Fruit fly (Drosophila melanogaster) whole organism, embryonic: Measurements from ENCODE around the gene CG12723.

Experiments used
- Blimp-1 ChIP-seq: fragments of 200-800 bp; sonication (Bioruptor generic); optimal IDR thresholded peaks from 3 replicates; lab custom pipeline; 2018; ENCODE audit warnings: missing biosample characterization, missing genetic modification characterization, mild to moderate bottlenecking, moderate library complexity, missing genetic modification reagents
- CG10267 ChIP-seq: fragments of 200-800 bp; sonication (Bioruptor generic); optimal IDR thresholded peaks from 2 replicates; lab custom pipeline; 2018; ENCODE audit warnings: missing biosample characterization, mild to moderate bottlenecking, missing genetic modification characterization, moderate library complexity
- CG11560 ChIP-seq: fragments of 200-800 bp; sonication (Bioruptor generic); IDR thresholded peaks from 3 replicates; pipeline ENCODE4 v1.3.6; 2022; ENCODE audit warnings: missing biosample characterization, missing genetic modification characterization
- CG11695 ChIP-seq: fragments of 200-800 bp; sonication (Bioruptor generic); IDR thresholded peaks from 3 replicates; pipeline ENCODE4 v1.3.6; 2022; ENCODE audit warnings: missing biosample characterization, missing genetic modification characterization
- CG12071 ChIP-seq: fragments of 200-800 bp; sonication (Bioruptor generic); optimal IDR thresholded peaks from 3 replicates; lab custom pipeline; 2018; ENCODE audit warnings: missing biosample characterization, mild to moderate bottlenecking, missing genetic modification characterization
- CG12942 ChIP-seq: fragments of 200-800 bp; sonication (Bioruptor generic); optimal IDR thresholded peaks from 3 replicates; lab custom pipeline; 2016; ENCODE audit warnings: missing biosample characterization, missing genetic modification characterization
- CG13123 ChIP-seq: fragments of 200-800 bp; sonication (Bioruptor generic); optimal IDR thresholded peaks from 2 replicates; lab custom pipeline; 2016; ENCODE audit warnings: missing biosample characterization, missing genetic modification characterization
- CG14965 ChIP-seq: fragments of 200-800 bp; sonication (Bioruptor generic); optimal IDR thresholded peaks from 2 replicates; lab custom pipeline; 2016; ENCODE audit warnings: missing biosample characterization, missing genetic modification characterization, borderline replicate concordance
- CG15601 ChIP-seq: fragments of 200-800 bp; sonication (Bioruptor generic); optimal IDR thresholded peaks from 3 replicates; lab custom pipeline; 2019; ENCODE audit warnings: missing biosample characterization, mild to moderate bottlenecking, missing genetic modification characterization, moderate library complexity
- CG1647 ChIP-seq: fragments of 200-800 bp; sonication (Bioruptor generic); optimal IDR thresholded peaks from 3 replicates; lab custom pipeline; 2016; ENCODE audit warnings: missing biosample characterization, missing genetic modification characterization
- CG16815 ChIP-seq: fragments of 200-800 bp; sonication (Bioruptor generic); optimal IDR thresholded peaks from 3 replicates; lab custom pipeline; 2017; ENCODE audit warnings: missing biosample characterization, mild to moderate bottlenecking, missing genetic modification characterization
- CG18262 ChIP-seq: fragments of 200-800 bp; optimal IDR thresholded peaks from 3 replicates; lab custom pipeline; 2019; ENCODE audit warnings: missing biosample characterization, mild to moderate bottlenecking, missing genetic modification characterization, moderate library complexity
- CG2712 ChIP-seq: fragments of 200-800 bp; optimal IDR thresholded peaks from 3 replicates; lab custom pipeline; 2019; ENCODE audit warnings: missing biosample characterization, mild to moderate bottlenecking, missing genetic modification characterization, moderate library complexity
- CG33213 ChIP-seq: fragments of 200-800 bp; sonication (Bioruptor generic); optimal IDR thresholded peaks from 3 replicates; lab custom pipeline; 2016; ENCODE audit warnings: missing biosample characterization, missing genetic modification characterization
- CG34422 ChIP-seq: fragments of 200-800 bp; sonication (Bioruptor generic); IDR thresholded peaks from 3 replicates; pipeline ENCODE4 v1.3.6; 2022; ENCODE audit warnings: missing biosample characterization, missing genetic modification characterization
- CG4404 ChIP-seq: fragments of 200-800 bp; sonication (Bioruptor generic); IDR thresholded peaks from 2 replicates; pipeline ENCODE4 v1.3.6; 2022; ENCODE audit warnings: missing biosample characterization, missing genetic modification characterization
- CG6813 ChIP-seq: fragments of 200-800 bp; sonication (Bioruptor generic); optimal IDR thresholded peaks from 2 replicates; lab custom pipeline; 2017; ENCODE audit warnings: missing biosample characterization, missing genetic modification characterization, mild to moderate bottlenecking, moderate library complexity, missing genetic modification reagents
- CG7271 ChIP-seq: fragments of 200-800 bp; sonication (Bioruptor generic); optimal IDR thresholded peaks from 2 replicates; lab custom pipeline; 2018; ENCODE audit warnings: missing biosample characterization, mild to moderate bottlenecking, missing genetic modification characterization, moderate library complexity
- CG8290 ChIP-seq, 3 experiments: fragments of 200-800 bp; sonication (Bioruptor generic); optimal IDR thresholded peaks; 2 replicates each; lab custom pipeline; 2016 to 2019; ENCODE audit warnings: missing biosample characterization in 3 of 3, missing genetic modification characterization in 3 of 3, mild to moderate bottlenecking in 2 of 3, moderate library complexity in 1 of 3
- D19A ChIP-seq: fragments of 200-800 bp; optimal IDR thresholded peaks from 3 replicates; lab custom pipeline; 2019; ENCODE audit warnings: missing biosample characterization, mild to moderate bottlenecking, missing genetic modification characterization, moderate library complexity
- Dfd ChIP-seq, 2 experiments: fragments of >200 bp; optimal IDR thresholded peaks; 2 replicates each; lab custom pipeline; 2017; ENCODE audit warnings: missing biosample characterization in 2 of 2, missing genetic modification characterization in 2 of 2
- H2.0 ChIP-seq: fragments of 200-800 bp; sonication (Bioruptor generic); IDR thresholded peaks from 2 replicates; pipeline ENCODE4 v1.3.6; 2022; ENCODE audit warnings: missing biosample characterization, missing genetic modification characterization
- Hr3 ChIP-seq: fragments of 200-800 bp; sonication (Bioruptor generic); optimal IDR thresholded peaks from 3 replicates; lab custom pipeline; 2016; ENCODE audit warnings: missing biosample characterization, missing genetic modification characterization
- Kr ChIP-seq: fragments of 200-800 bp; sonication (Bioruptor generic); optimal IDR thresholded peaks from 2 replicates; lab custom pipeline; 2017; ENCODE audit warnings: missing biosample characterization, mild to moderate bottlenecking, missing genetic modification characterization
- Lim3 ChIP-seq: fragments of 200-800 bp; sonication (Bioruptor generic); IDR thresholded peaks from 2 replicates; pipeline ENCODE4 v1.3.6; 2022; ENCODE audit warnings: missing biosample characterization, missing genetic modification characterization
- Stat92E ChIP-seq, 3 experiments: fragments of >200 bp in 2 of 3; fragments of 200-800 bp in 1 of 3; sonication (Bioruptor generic) in 1 of 3; optimal IDR thresholded peaks; 2 replicates each; lab custom pipeline; 2017 to 2019; ENCODE audit warnings: missing biosample characterization in 3 of 3, missing genetic modification characterization in 3 of 3, mild to moderate bottlenecking in 1 of 3, moderate library complexity in 1 of 3
- cas ChIP-seq: fragments of 200-800 bp; sonication (Bioruptor generic); IDR thresholded peaks from 2 replicates; pipeline ENCODE4 v1.3.6; 2022; ENCODE audit warnings: missing biosample characterization, missing genetic modification characterization
- cg ChIP-seq: fragments of 200-800 bp; sonication (Bioruptor generic); optimal IDR thresholded peaks from 3 replicates; lab custom pipeline; 2019; ENCODE audit warnings: missing biosample characterization, mild to moderate bottlenecking, missing genetic modification characterization, moderate library complexity
- crol ChIP-seq: fragments of 200-800 bp; sonication (Bioruptor generic); IDR thresholded peaks from 2 replicates; pipeline ENCODE4 v1.3.6; 2022; ENCODE audit warnings: missing biosample characterization, missing genetic modification characterization
- crp ChIP-seq, 2 experiments: fragments of 200-800 bp; sonication (Bioruptor generic); optimal IDR thresholded peaks; 2 replicates in 1 of 2; 3 replicates in 1 of 2; lab custom pipeline; 2017; ENCODE audit warnings: missing biosample characterization in 2 of 2, missing genetic modification characterization in 2 of 2, mild to moderate bottlenecking in 1 of 2, moderate library complexity in 1 of 2
- dati ChIP-seq: fragments of 200-800 bp; sonication (Bioruptor generic); IDR thresholded peaks from 2 replicates; pipeline ENCODE4 v1.3.6; 2022; ENCODE audit warnings: missing biosample characterization, missing genetic modification characterization
- emc ChIP-seq: fragments of 200-800 bp; sonication (Bioruptor generic); optimal IDR thresholded peaks from 2 replicates; lab custom pipeline; 2016; ENCODE audit warnings: missing biosample characterization, missing genetic modification characterization
- esg ChIP-seq: fragments of 200-800 bp; sonication (Bioruptor generic); conservative IDR thresholded peaks from 2 replicates; pipeline ENCODE4 v1.3.6; 2022; ENCODE audit warnings: missing biosample characterization, missing genetic modification characterization
- eyg ChIP-seq: fragments of 200-800 bp; sonication (Bioruptor generic); optimal IDR thresholded peaks from 3 replicates; lab custom pipeline; 2016; ENCODE audit warnings: missing biosample characterization, missing genetic modification characterization
- gem ChIP-seq: fragments of 200-800 bp; sonication (Bioruptor generic); optimal IDR thresholded peaks from 2 replicates; lab custom pipeline; 2019; ENCODE audit warnings: missing biosample characterization, mild to moderate bottlenecking, missing genetic modification characterization, moderate library complexity
- gfzf ChIP-seq: fragments of 200-800 bp; sonication (Bioruptor generic); optimal IDR thresholded peaks from 2 replicates; lab custom pipeline; 2016; ENCODE audit warnings: missing biosample characterization, mild to moderate bottlenecking, missing genetic modification characterization, moderate library complexity
- gsb ChIP-seq: fragments of 200-800 bp; sonication (Bioruptor generic); IDR thresholded peaks from 2 replicates; pipeline ENCODE4 v1.3.6; 2022; ENCODE audit warnings: missing biosample characterization, missing genetic modification characterization
- gsb-n ChIP-seq: fragments of 200-800 bp; sonication (Bioruptor generic); optimal IDR thresholded peaks from 3 replicates; lab custom pipeline; 2018; ENCODE audit warnings: missing biosample characterization, mild to moderate bottlenecking, missing genetic modification characterization
- mirr ChIP-seq: fragments of 200-800 bp; sonication (Bioruptor generic); optimal IDR thresholded peaks from 3 replicates; lab custom pipeline; 2018; ENCODE audit warnings: missing biosample characterization, mild to moderate bottlenecking, missing genetic modification characterization
- nmo ChIP-seq: fragments of 200-800 bp; sonication (Bioruptor generic); optimal IDR thresholded peaks from 2 replicates; lab custom pipeline; 2018; ENCODE audit warnings: missing biosample characterization, mild to moderate bottlenecking, missing genetic modification characterization, moderate library complexity
- pan ChIP-seq, 4 experiments: fragments of >200 bp in 3 of 4; fragments of 200-800 bp in 1 of 4; sonication (Bioruptor generic) in 1 of 4; optimal IDR thresholded peaks in 3 of 4; IDR thresholded peaks in 1 of 4; 2 replicates each; pipeline versions ENCODE4 v1.3.6 to Lab custom; 2017 to 2022; ENCODE audit warnings: missing biosample characterization in 2 of 4, missing genetic modification characterization in 2 of 4, mixed read lengths in 1 of 4
- salm ChIP-seq: fragments of 200-800 bp; sonication (Bioruptor generic); optimal IDR thresholded peaks from 2 replicates; lab custom pipeline; 2018; ENCODE audit warnings: missing biosample characterization, mild to moderate bottlenecking, missing genetic modification characterization
- schlank ChIP-seq: fragments of 200-800 bp; sonication (Bioruptor generic); optimal IDR thresholded peaks from 2 replicates; lab custom pipeline; 2018; ENCODE audit warnings: missing biosample characterization, mild to moderate bottlenecking, missing genetic modification characterization
- sisA ChIP-seq: fragments of 200-800 bp; sonication (Bioruptor generic); IDR thresholded peaks from 2 replicates; pipeline ENCODE4 v1.3.6; 2022; ENCODE audit warnings: missing biosample characterization, missing genetic modification characterization
- sna ChIP-seq: fragments of 200-800 bp; sonication (Bioruptor generic); IDR thresholded peaks from 2 replicates; pipeline ENCODE4 v1.3.6; 2022; ENCODE audit warnings: missing biosample characterization, missing genetic modification characterization; ENCODE audit not compliant: partially characterized antibody
- stwl ChIP-seq: fragments of 200-800 bp; sonication (Bioruptor generic); optimal IDR thresholded peaks from 3 replicates; lab custom pipeline; 2018; ENCODE audit warnings: missing biosample characterization, mild to moderate bottlenecking, missing genetic modification characterization, moderate library complexity
- zfh2 ChIP-seq: fragments of 200-800 bp; sonication (Bioruptor generic); optimal IDR thresholded peaks from 2 replicates; lab custom pipeline; 2016; ENCODE audit warnings: missing biosample characterization, missing genetic modification characterization

The CG12723 gene

dm6 chrX:13232406-13233195, 40.9 kb upstream of the CG12723 start (continued):
- TF ChIP-seq emc (GFP tag; lab: Kevin White, UChicago) (peak; percentile 13), CG7271 (tag; lab: Kevin White, UChicago) (no peak), CG11695 (peak; percentile 65), cg (GFP tag; lab: Kevin White, UChicago) (peak; percentile 18), CG18262 (peak; percentile 67), CG34422 (peak; percentile 77), gem (tag; lab: Kevin White, UChicago) (peak; percentile 78), nmo (GFP tag; lab: Kevin White, UChicago) (peak; percentile 49), CG11560 (tag; lab: Robert Waterston, UW) (no peak; the same call in 2 of the 3 replicates), CG4404 (GFP tag; lab: Robert Waterston, UW) (peak; percentile 52; the same call in 1 of the 2 replicates), zfh2 (GFP tag; lab: Kevin White, UChicago) (peak; percentile 36), schlank (no peak), CG6813 (GFP tag; lab: Kevin White, UChicago) (peak; percentile 65), Kr (GFP tag; lab: Kevin White, UChicago) (no peak), sna (GFP tag; lab: Robert Waterston, UW) (no peak), crp (GFP tag; optimal IDR thresholded peaks at IDR 0.05; lab: Kevin White, UChicago) (peak in 1 of 2 experiments; percentile 24), salm (tag; lab: Kevin White, UChicago) (peak; percentile 44), esg (GFP tag; lab: Robert Waterston, UW) (peak; percentile 77), Hr3 (GFP tag; lab: Kevin White, UChicago) (peak; percentile 65), dati (GFP tag; lab: Robert Waterston, UW) (peak; percentile 72), Lim3 (GFP tag; lab: Robert Waterston, UW) (0 out of 2 replicates have a peak, but pooled peaks have one; percentile 48), eyg (GFP tag; lab: Kevin White, UChicago) (peak; percentile 31), D19A (tag; lab: Kevin White, UChicago) (peak; percentile 62), CG1647 (GFP tag; lab: Kevin White, UChicago) (peak; percentile 34), pan (optimal IDR thresholded peaks at IDR 0.05; lab: Kevin White, UChicago) (no peak), pan (GFP tag; optimal IDR thresholded peaks at IDR 0.05 in 1 of 2, IDR thresholded peaks at IDR 0.05 in 1 of 2) (peak in 1 of 2 experiments; percentile 84), stwl (tag; lab: Kevin White, UChicago) (no peak), CG12071 (GFP tag; lab: Kevin White, UChicago) (peak; percentile 58), CG14965 (GFP tag; lab: Kevin White, UChicago) (no peak), H2.0 (GFP tag; lab: Robert Waterston, UW) (peak; percentile 83), mirr (GFP tag; lab: Kevin White, UChicago) (no peak), sisA (GFP tag; lab: Robert Waterston, UW) (peak; percentile 83), crol (GFP tag; lab: Robert Waterston, UW) (peak; percentile 49; the same call in 1 of the 2 replicates), cas (GFP tag; lab: Robert Waterston, UW) (0 out of 2 replicates have a peak, but pooled peaks have one; percentile 12), CG15601 (tag; lab: Kevin White, UChicago) (peak; percentile 52), CG8290 (GFP tag; optimal IDR thresholded peaks at IDR 0.05; lab: Kevin White, UChicago) (peak; percentile 36), CG8290 (tag; optimal IDR thresholded peaks at IDR 0.05; lab: Kevin White, UChicago) (peak in 1 of 2 experiments; percentile 93), Dfd (GFP tag; optimal IDR thresholded peaks at IDR 0.05; lab: Kevin White, UChicago) (no peak), CG16815 (GFP tag; lab: Kevin White, UChicago) (peak; percentile 36), CG12942 (peak; percentile 47), gfzf (GFP tag; lab: Kevin White, UChicago) (no peak), gsb-n (tag; lab: Kevin White, UChicago) (peak; percentile 7), CG10267 (tag; lab: Kevin White, UChicago) (peak; percentile 28), gsb (GFP tag; lab: Robert Waterston, UW) (peak; percentile 65), Stat92E (GFP tag; optimal IDR thresholded peaks at IDR 0.05; lab: Kevin White, UChicago) (no peak), CG13123 (GFP tag; lab: Kevin White, UChicago) (peak; percentile 3), CG2712 (peak; percentile 75), Blimp-1 (GFP tag; lab: Kevin White, UChicago) (peak; percentile 64), CG33213 (GFP tag; lab: Kevin White, UChicago) (no peak)
